Fruit fly (Drosophila melanogaster) whole organism, prepupa: ENCODE measurements around the gene IntS4.

Experiments used
- CG11294 ChIP-seq: fragments of 200-800 bp; sonication (Bioruptor generic); IDR thresholded peaks from 2 replicates; pipeline ENCODE4 v1.3.6; 2022; ENCODE audit warnings: missing biosample characterization, missing genetic modification characterization
- CG15336 ChIP-seq: fragments of 200-800 bp; sonication (Bioruptor generic); IDR thresholded peaks from 2 replicates; pipeline ENCODE4 v1.3.6; 2022; ENCODE audit warnings: missing biosample characterization, missing genetic modification characterization
- CG34406 ChIP-seq: fragments of 200-800 bp; sonication (Bioruptor generic); optimal IDR thresholded peaks from 3 replicates; lab custom pipeline; 2016; ENCODE audit warnings: missing biosample characterization, missing genetic modification characterization
- CG6854 ChIP-seq: fragments of 200-800 bp; sonication (Bioruptor generic); optimal IDR thresholded peaks from 2 replicates; lab custom pipeline; 2017; ENCODE audit warnings: missing biosample characterization, mild to moderate bottlenecking, missing genetic modification characterization
- CG8119 ChIP-seq: fragments of 200-800 bp; sonication (Bioruptor generic); IDR thresholded peaks from 3 replicates; pipeline ENCODE4 v1.3.6; 2022; ENCODE audit warnings: missing biosample characterization, missing genetic modification characterization
- Gug ChIP-seq: fragments of 200-800 bp; sonication (Bioruptor generic); IDR thresholded peaks from 2 replicates; pipeline ENCODE4 v1.3.6; 2022; ENCODE audit warnings: missing biosample characterization, missing genetic modification characterization
- Lpt ChIP-seq: fragments of 200-800 bp; sonication (Bioruptor generic); optimal IDR thresholded peaks from 3 replicates; lab custom pipeline; 2016; ENCODE audit warnings: missing biosample characterization, missing genetic modification characterization
- OdsH ChIP-seq: fragments of 200-800 bp; sonication (Bioruptor generic); optimal IDR thresholded peaks from 3 replicates; lab custom pipeline; 2016; ENCODE audit warnings: missing biosample characterization, missing genetic modification characterization
- eg ChIP-seq: fragments of 200-800 bp; sonication (Bioruptor generic); IDR thresholded peaks from 3 replicates; pipeline ENCODE4 v1.3.6; 2022; ENCODE audit warnings: missing biosample characterization, missing genetic modification characterization
- vri ChIP-seq: fragments of 200-800 bp; sonication (Bioruptor generic); optimal IDR thresholded peaks from 3 replicates; lab custom pipeline; 2016; ENCODE audit warnings: missing biosample characterization, mild to moderate bottlenecking, missing genetic modification characterization

DNA sequence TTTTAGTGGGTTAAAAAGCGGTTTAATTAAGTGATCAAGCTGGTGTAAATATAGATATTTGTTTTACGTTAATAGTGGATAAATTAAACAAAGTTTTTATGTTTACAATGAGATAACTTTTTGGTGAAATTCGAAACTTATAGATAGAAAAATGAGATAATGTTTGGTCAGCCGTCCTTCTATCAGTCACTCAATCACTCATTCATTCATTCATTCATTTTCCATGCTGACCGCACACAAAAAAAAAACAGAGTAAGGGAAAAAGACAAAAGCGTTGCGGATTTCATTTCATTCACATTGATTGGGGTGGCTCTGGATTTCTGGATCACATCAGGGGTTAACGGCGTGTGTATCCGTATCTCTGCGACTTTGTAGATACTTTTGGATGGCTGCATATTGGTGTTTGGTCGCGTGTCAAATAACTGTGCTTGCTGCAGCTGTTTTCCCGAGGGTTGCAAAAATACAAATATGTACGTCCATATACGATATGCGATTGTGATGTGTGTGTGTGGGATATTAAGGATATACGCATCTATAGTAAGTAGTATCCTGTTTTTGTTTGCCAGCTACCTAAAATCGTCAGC is 34.9 kb downstream of the IntS4 start:
- TF ChIP-seq CG34406 (GFP tag; lab: Kevin White, UChicago), result no peak
- TF ChIP-seq vri, result no peak
- TF ChIP-seq Gug, result no peak
- no peak for TF ChIP-seq OdsH (GFP tag; lab: Kevin White, UChicago)
- no peak for TF ChIP-seq CG6854
- TF ChIP-seq eg (GFP tag; lab: Robert Waterston, UW), result no peak
- no peak for TF ChIP-seq CG11294 (GFP tag; lab: Robert Waterston, UW)
- TF ChIP-seq Lpt (GFP tag; lab: Kevin White, UChicago), result no peak
- no peak for TF ChIP-seq CG15336
- no peak for TF ChIP-seq CG8119
